Fruit fly (Drosophila melanogaster): Measurements from ENCODE around the gene CG4080.

CG4080 gene

dm6 chr3L:9447239-9447777 is 48.3 kb upstream of the CG4080 start (continued):
- TF ChIP-seq cg (GFP tag; optimal IDR thresholded peaks at IDR 0.05) (peak; percentile 90), CG6854 (GFP tag; optimal IDR thresholded peaks at IDR 0.05) (no peak), CG31365 (tag; optimal IDR thresholded peaks at IDR 0.05) (no peak), hb (GFP tag; IDR thresholded peaks at IDR 0.05; ENCODE audit: partially characterized antibody) (no peak), otp (GFP tag; IDR thresholded peaks at IDR 0.05) (peak; percentile 16; the same call in 1 of the 3 replicates), pros (GFP tag; optimal IDR thresholded peaks at IDR 0.05) (peak; percentile 59), CG15269 (tag; optimal IDR thresholded peaks at IDR 0.05) (peak; percentile 14), Awh (GFP tag; IDR thresholded peaks at IDR 0.05) (0 out of 2 replicates have a peak, but pooled peaks have one; percentile 33), Atf-2 (GFP tag; optimal IDR thresholded peaks at IDR 0.05) (no peak), CG1832 (GFP tag; optimal IDR thresholded peaks at IDR 0.05) (no peak), grau (tag; optimal IDR thresholded peaks at IDR 0.05) (no peak), tll (GFP tag; optimal IDR thresholded peaks at IDR 0.05) (peak in 1 of 2 experiments; percentile 45), row (GFP tag; IDR thresholded peaks at IDR 0.05) (0 out of 3 replicates have a peak, but pooled peaks have one; percentile 13), sug (tag; optimal IDR thresholded peaks at IDR 0.05) (peak; percentile 49), unpg (GFP tag; optimal IDR thresholded peaks at IDR 0.05) (no peak), CG17612 (GFP tag; IDR thresholded peaks at IDR 0.05) (no peak), lab (GFP tag; optimal IDR thresholded peaks at IDR 0.05) (peak; percentile 68), CG32532 (GFP tag; IDR thresholded peaks at IDR 0.05) (peak; percentile 12; the same call in 1 of the 2 replicates), gcm2 (GFP tag; optimal IDR thresholded peaks at IDR 0.05) (no peak), Hmx (GFP tag; optimal IDR thresholded peaks at IDR 0.05) (no peak), Gsc (GFP tag; IDR thresholded peaks at IDR 0.05) (no peak), CG17802 (tag; optimal IDR thresholded peaks at IDR 0.05) (no peak), CG14050 (GFP tag; IDR thresholded peaks at IDR 0.05) (no peak), crol (GFP tag; IDR thresholded peaks at IDR 0.05) (peak; percentile 56; the same call in 1 of the 2 replicates), CG9932 (GFP tag; IDR thresholded peaks at IDR 0.05) (0 out of 2 replicates have a peak, but pooled peaks have one; percentile 11), Rx (GFP tag; IDR thresholded peaks at IDR 0.05) (peak; percentile 29; the same call in 1 of the 2 replicates), CG11695 (GFP tag; IDR thresholded peaks at IDR 0.05) (no peak), ato (GFP tag; IDR thresholded peaks at IDR 0.05; ENCODE audit: partially characterized antibody) (no peak), CG3065 (GFP tag; optimal IDR thresholded peaks at IDR 0.05) (no peak), CG15601 (tag; optimal IDR thresholded peaks at IDR 0.05) (no peak), eve (GFP tag; optimal IDR thresholded peaks at IDR 0.05) (no peak), D (optimal IDR thresholded peaks at IDR 0.05) (peak; percentile 89), D (GFP tag; optimal IDR thresholded peaks at IDR 0.05) (no peak), HLH3B (GFP tag; IDR thresholded peaks at IDR 0.05) (no peak), chinmo (GFP tag; IDR thresholded peaks at IDR 0.05; ENCODE audit: partially characterized antibody) (peak; percentile 78; the same call in 2 of the 4 replicates), Lhr (GFP tag; optimal IDR thresholded peaks at IDR 0.05) (no peak), CG8924 (tag; optimal IDR thresholded peaks at IDR 0.05) (peak; percentile 5), psq (GFP tag; optimal IDR thresholded peaks at IDR 0.05) (no peak), sens (GFP tag) (peak; percentile 86), Hr78 (GFP tag; optimal IDR thresholded peaks at IDR 0.05) (peak in 1 of 2 experiments; percentile 44), Pdp1 (GFP tag; optimal IDR thresholded peaks at IDR 0.05) (peak in 1 of 2 experiments; percentile 93), da (GFP tag; optimal IDR thresholded peaks at IDR 0.05) (no peak), Nf-YA (GFP tag; IDR thresholded peaks at IDR 0.05) (no peak), hbn (GFP tag; IDR thresholded peaks at IDR 0.05; ENCODE audit: partially characterized antibody) (no peak), sqz (GFP tag; optimal IDR thresholded peaks at IDR 0.05) (peak; percentile 28), toy (GFP tag; IDR thresholded peaks at IDR 0.05) (no peak), CG2678 (tag; optimal IDR thresholded peaks at IDR 0.05) (peak; percentile 19), gro (GFP tag; optimal IDR thresholded peaks at IDR 0.05) (peak; percentile 45), sr (GFP tag; IDR thresholded peaks at IDR 0.05) (no peak), abd-A (tag; optimal IDR thresholded peaks at IDR 0.05) (peak; percentile 24)

All from whole organism, embryonic.